ENCODE assay signal across 2 fruit fly cellular contexts in genomic region chr3L:5856919-5857318, dm6.
TF ChIP-seq lines count a peak whose summit lies in the region.

No protein-coding gene starts in this region.

TF ChIP-seq in whole organism, embryonic, 481 proteins besides CTCF, POLR2A, EP300 and RAD21 (continued from another document and continues in another):
- TF ChIP-seq Chrac-16 (GFP tag; optimal IDR thresholded peaks at IDR 0.05; lab: Kevin White, UChicago) (peak; percentile 59), az2 (GFP tag; optimal IDR thresholded peaks at IDR 0.05; lab: Kevin White, UChicago) (peak; percentile 35), Abd-B (GFP tag; optimal IDR thresholded peaks at IDR 0.05; lab: Kevin White, UChicago) (no peak), Hsf (GFP tag; optimal IDR thresholded peaks at IDR 0.05; lab: Kevin White, UChicago) (peak; percentile 47), CG10959 (GFP tag; IDR thresholded peaks at IDR 0.05; lab: Robert Waterston, UW) (peak; percentile 50), pum (GFP tag; optimal IDR thresholded peaks at IDR 0.05; lab: Kevin White, UChicago) (peak; percentile 28), Elba2 (GFP tag; optimal IDR thresholded peaks at IDR 0.05; lab: Kevin White, UChicago) (peak; percentile 77), cwo (GFP tag; optimal IDR thresholded peaks at IDR 0.05; lab: Kevin White, UChicago) (no peak), eve (GFP tag; optimal IDR thresholded peaks at IDR 0.05; lab: Kevin White, UChicago) (peak in 1 of 2 experiments; percentile 88), BEAF-32 (GFP tag; optimal IDR thresholded peaks at IDR 0.05; lab: Kevin White, UChicago) (no peak), trh (GFP tag; optimal IDR thresholded peaks at IDR 0.05; lab: Kevin White, UChicago) (no peak), Mrtf (GFP tag; IDR thresholded peaks at IDR 0.05; lab: Robert Waterston, UW) (no peak), CG31441 (GFP tag; IDR thresholded peaks at IDR 0.05; lab: Robert Waterston, UW) (peak; percentile 50; the same call in 1 of the 2 replicates), Med (GFP tag; lab: Kevin White, UChicago) (peak; percentile 55), ash1 (GFP tag; optimal IDR thresholded peaks at IDR 0.05; lab: Kevin White, UChicago) (no peak), Dip3 (GFP tag; optimal IDR thresholded peaks at IDR 0.05; lab: Kevin White, UChicago) (no peak), CG8359 (GFP tag; optimal IDR thresholded peaks at IDR 0.05; lab: Kevin White, UChicago; ENCODE audit: borderline replicate concordance) (peak; percentile 34), CG4404 (GFP tag; IDR thresholded peaks at IDR 0.05; lab: Robert Waterston, UW) (peak; percentile 87), ro (GFP tag; IDR thresholded peaks at IDR 0.05; lab: Robert Waterston, UW) (no peak), CG10209 (GFP tag; optimal IDR thresholded peaks at IDR 0.05; lab: Kevin White, UChicago) (peak; percentile 36), CG18764 (GFP tag; optimal IDR thresholded peaks at IDR 0.05; lab: Kevin White, UChicago) (no peak), gsb-n (tag; optimal IDR thresholded peaks at IDR 0.05; lab: Kevin White, UChicago) (peak; percentile 37), jumu (GFP tag; optimal IDR thresholded peaks at IDR 0.05; lab: Kevin White, UChicago) (peak; percentile 25), Ets97D (GFP tag; optimal IDR thresholded peaks at IDR 0.05; lab: Kevin White, UChicago) (no peak), Ssrp (tag; optimal IDR thresholded peaks at IDR 0.05; lab: Kevin White, UChicago) (peak; percentile 31), grau (tag; optimal IDR thresholded peaks at IDR 0.05; lab: Kevin White, UChicago) (peak; percentile 38), CG1602 (GFP tag; optimal IDR thresholded peaks at IDR 0.05; lab: Kevin White, UChicago) (peak; percentile 43), CG1024 (GFP tag; IDR thresholded peaks at IDR 0.05; lab: Robert Waterston, UW) (no peak), CG32767 (GFP tag; IDR thresholded peaks at IDR 0.05; lab: Robert Waterston, UW) (no peak), zen2 (GFP tag; IDR thresholded peaks at IDR 0.05; lab: Robert Waterston, UW; ENCODE audit: partially characterized antibody) (no peak), CG3838 (GFP tag; optimal IDR thresholded peaks at IDR 0.05; lab: Kevin White, UChicago) (no peak), CG8765 (GFP tag; IDR thresholded peaks at IDR 0.05; lab: Robert Waterston, UW) (peak; percentile 81), D (optimal IDR thresholded peaks at IDR 0.05; lab: Kevin White, UChicago) (no peak), D (GFP tag; optimal IDR thresholded peaks at IDR 0.05; lab: Kevin White, UChicago) (peak; percentile 39), Dfd (GFP tag; optimal IDR thresholded peaks at IDR 0.05; lab: Kevin White, UChicago) (no peak), pnt (GFP tag; optimal IDR thresholded peaks at IDR 0.05; lab: Kevin White, UChicago) (peak; percentile 16), NC2β (GFP tag; optimal IDR thresholded peaks at IDR 0.05; lab: Kevin White, UChicago) (peak; percentile 54), Ada2b (GFP tag; IDR thresholded peaks at IDR 0.05; lab: Robert Waterston, UW) (no peak), Ravus (GFP tag; IDR thresholded peaks at IDR 0.05; lab: Robert Waterston, UW) (no peak), CG12391 (tag; optimal IDR thresholded peaks at IDR 0.05; lab: Kevin White, UChicago) (peak; percentile 59), CG3726 (GFP tag; IDR thresholded peaks at IDR 0.05; lab: Robert Waterston, UW) (no peak), CHES-1-like (GFP tag; optimal IDR thresholded peaks at IDR 0.05; lab: Kevin White, UChicago) (no peak), CG2199 (GFP tag; IDR thresholded peaks at IDR 0.05; lab: Robert Waterston, UW) (no peak), tap (tag; optimal IDR thresholded peaks at IDR 0.05; lab: Kevin White, UChicago) (no peak), CG13775 (GFP tag; optimal IDR thresholded peaks at IDR 0.05; lab: Kevin White, UChicago) (peak; percentile 66), Usf (GFP tag; optimal IDR thresholded peaks at IDR 0.05; lab: Kevin White, UChicago) (peak; percentile 13), CG43689 (GFP tag; IDR thresholded peaks at IDR 0.05; lab: Robert Waterston, UW) (no peak), sc (optimal IDR thresholded peaks at IDR 0.05; lab: Kevin White, UChicago) (no peak), sc (GFP tag; optimal IDR thresholded peaks at IDR 0.05; lab: Kevin White, UChicago) (no peak), CG6683 (GFP tag; optimal IDR thresholded peaks at IDR 0.05; lab: Kevin White, UChicago) (no peak), mam (GFP tag; optimal IDR thresholded peaks at IDR 0.05; lab: Kevin White, UChicago) (no peak), CG10431 (GFP tag; optimal IDR thresholded peaks at IDR 0.05; lab: Kevin White, UChicago) (no peak), CG15696 (tag; optimal IDR thresholded peaks at IDR 0.05; lab: Kevin White, UChicago) (peak; percentile 95), Meics (GFP tag; optimal IDR thresholded peaks at IDR 0.05; lab: Kevin White, UChicago) (no peak), CG7786 (GFP tag; optimal IDR thresholded peaks at IDR 0.05; lab: Kevin White, UChicago) (peak; percentile 16), lola (GFP tag; optimal IDR thresholded peaks at IDR 0.05; lab: Kevin White, UChicago) (peak in 1 of 3 experiments; percentile 86), CG2120 (GFP tag; optimal IDR thresholded peaks at IDR 0.05; lab: Kevin White, UChicago) (no peak), Pdp1 (GFP tag; optimal IDR thresholded peaks at IDR 0.05; lab: Kevin White, UChicago) (no peak), CG18262 (tag; optimal IDR thresholded peaks at IDR 0.05; lab: Kevin White, UChicago) (peak; percentile 79), lbe (GFP tag; optimal IDR thresholded peaks at IDR 0.05; lab: Kevin White, UChicago) (no peak), ind (GFP tag; optimal IDR thresholded peaks at IDR 0.05; lab: Kevin White, UChicago) (no peak), row (GFP tag; IDR thresholded peaks at IDR 0.05; lab: Robert Waterston, UW) (peak; percentile 58; the same call in 2 of the 3 replicates), zen (tag; optimal IDR thresholded peaks at IDR 0.05; lab: Kevin White, UChicago) (peak; percentile 75), CG11247 (GFP tag; IDR thresholded peaks at IDR 0.05; lab: Robert Waterston, UW) (no peak), NK7.1 (GFP tag; optimal IDR thresholded peaks at IDR 0.05; lab: Kevin White, UChicago) (peak; percentile 14), CG4617 (GFP tag; optimal IDR thresholded peaks at IDR 0.05; lab: Kevin White, UChicago; ENCODE audit: borderline replicate concordance) (no peak), CG3065 (GFP tag; optimal IDR thresholded peaks at IDR 0.05; lab: Kevin White, UChicago) (no peak), HLHmδ (GFP tag; optimal IDR thresholded peaks at IDR 0.05; lab: Kevin White, UChicago) (no peak)

TF ChIP-seq in whole organism, prepupa, 60 proteins besides CTCF, POLR2A, EP300 and RAD21 (continued from another document):
- no peak for TF ChIP-seq acj6 (GFP tag; optimal IDR thresholded peaks at IDR 0.05; lab: Kevin White, UChicago)
- TF ChIP-seq svp (GFP tag; lab: Kevin White, UChicago): peak; percentile 72
- peak; percentile 13 for TF ChIP-seq Smox (GFP tag; optimal IDR thresholded peaks at IDR 0.05; lab: Kevin White, UChicago)
- TF ChIP-seq Eip75B (GFP tag; optimal IDR thresholded peaks at IDR 0.05; lab: Kevin White, UChicago): peak; percentile 30
- peak; percentile 56 for TF ChIP-seq Ets96B (tag; optimal IDR thresholded peaks at IDR 0.05; lab: Kevin White, UChicago)
- peak; percentile 45 for TF ChIP-seq CG3032 (tag; optimal IDR thresholded peaks at IDR 0.05; lab: Kevin White, UChicago)
- TF ChIP-seq CG3919 (GFP tag; optimal IDR thresholded peaks at IDR 0.05; lab: Kevin White, UChicago): peak; percentile 26
- no peak for TF ChIP-seq CG6854 (GFP tag; optimal IDR thresholded peaks at IDR 0.05; lab: Kevin White, UChicago)
